Worm (Caenorhabditis elegans) whole organism, L3 larva: ENCODE data around the gene Y66D12A.7.

Experiments
- ZK546.5 ChIP-seq: sonication (generic microtip); optimal IDR thresholded peaks from 2 replicates; lab custom pipeline; 2017; ENCODE audit warnings: missing biosample characterization, missing genetic modification characterization
- elt-1 ChIP-seq: fragments of 150-350 bp; optimal IDR thresholded peaks from 2 replicates; lab custom pipeline; 2014; ENCODE audit warnings: missing biosample characterization, missing genetic modification characterization
- nhr-11 ChIP-seq: fragments of 150-350 bp; optimal IDR thresholded peaks from 2 replicates; lab custom pipeline; 2014; ENCODE audit warnings: missing biosample characterization, missing genetic modification characterization
- nhr-67 ChIP-seq: fragments of 150-350 bp; optimal IDR thresholded peaks from 2 replicates; lab custom pipeline; 2014; ENCODE audit warnings: missing biosample characterization, missing genetic modification characterization
- nhr-76 ChIP-seq: fragments of 150-350 bp; sonication (generic microtip); optimal IDR thresholded peaks from 5 replicates; lab custom pipeline; 2014; ENCODE audit warnings: missing biosample characterization, missing genetic modification characterization
- nhr-77 ChIP-seq: fragments of 150-350 bp; optimal IDR thresholded peaks from 2 replicates; lab custom pipeline; 2014; ENCODE audit warnings: missing biosample characterization, missing genetic modification characterization
- pha-4 ChIP-seq: fragments of 150-350 bp; optimal IDR thresholded peaks from 2 replicates; lab custom pipeline; 2014; ENCODE audit warnings: missing biosample characterization, missing genetic modification reagents, missing genetic modification characterization
- pqm-1 ChIP-seq: fragments of 150-350 bp; optimal IDR thresholded peaks from 2 replicates; lab custom pipeline; 2017; ENCODE audit warnings: missing biosample characterization, missing genetic modification characterization, inconsistent platforms
- sea-2 ChIP-seq: fragments of 150-350 bp; sonication (generic microtip); optimal IDR thresholded peaks from 4 replicates; lab custom pipeline; 2014; ENCODE audit warnings: missing biosample characterization, missing genetic modification reagents, missing genetic modification characterization
- snpc-4 ChIP-seq: fragments of 150-350 bp; optimal IDR thresholded peaks from 2 replicates; lab custom pipeline; 2014; ENCODE audit warnings: missing biosample characterization, missing genetic modification characterization
- tbx-2 ChIP-seq: sonication (generic microtip); optimal IDR thresholded peaks from 2 replicates; lab custom pipeline; 2016; ENCODE audit warnings: mild to moderate bottlenecking, missing genetic modification characterization, missing compliant biosample characterization

- no peak for TF ChIP-seq nhr-76 (tag; lab: Kevin White, UChicago)
- no peak for TF ChIP-seq tbx-2
- no peak for TF ChIP-seq nhr-77 (tag; lab: Kevin White, UChicago)
- TF ChIP-seq pha-4, result no peak
- TF ChIP-seq nhr-67 (tag; lab: Kevin White, UChicago), result no peak
- TF ChIP-seq snpc-4 (tag; lab: Kevin White, UChicago), result no peak
- no peak for TF ChIP-seq sea-2 (GFP tag; lab: Kevin White, UChicago)
- TF ChIP-seq elt-1 (tag; lab: Kevin White, UChicago), result no peak
- no peak for TF ChIP-seq pqm-1 (tag; lab: Kevin White, UChicago)
- no peak for TF ChIP-seq nhr-11 (tag; lab: Kevin White, UChicago)
- no peak for TF ChIP-seq ZK546.5 (tag; lab: Kevin White, UChicago)
Observed at ce11 chrIII:11582569-11582968, 2.3 kb upstream of the Y66D12A.7 start.
